Fruit fly (Drosophila melanogaster) whole organism, pupa: Measurements from ENCODE around the gene Duba.
A peak's percentile ranks its signal among the peaks of the same experiment; 100 is the strongest.

Source experiments
- CG17806 ChIP-seq: fragments of 200-800 bp; sonication (Bioruptor generic); optimal IDR thresholded peaks from 2 replicates; lab custom pipeline; 2018; ENCODE audit warnings: missing biosample characterization, mild to moderate bottlenecking, missing genetic modification characterization, moderate library complexity
- CG34367 ChIP-seq: fragments of 200-800 bp; sonication (Bioruptor generic); optimal IDR thresholded peaks from 2 replicates; lab custom pipeline; 2018; ENCODE audit warnings: missing biosample characterization, mild to moderate bottlenecking, missing genetic modification characterization
- CG8159 ChIP-seq: fragments of 200-800 bp; sonication (Bioruptor generic); optimal IDR thresholded peaks from 3 replicates; lab custom pipeline; 2018; ENCODE audit warnings: missing biosample characterization, mild to moderate bottlenecking, missing genetic modification characterization, moderate library complexity
- D1 ChIP-seq: fragments of 200-800 bp; sonication (Bioruptor generic); optimal IDR thresholded peaks from 2 replicates; lab custom pipeline; 2018; ENCODE audit warnings: missing biosample characterization, mild to moderate bottlenecking, missing genetic modification characterization, moderate library complexity
- EcR ChIP-seq: fragments of 200-800 bp; sonication (Bioruptor generic); optimal IDR thresholded peaks from 3 replicates; lab custom pipeline; 2019; ENCODE audit warnings: missing biosample characterization, missing genetic modification characterization, mild to moderate bottlenecking, moderate library complexity, missing genetic modification reagents
- Ets98B ChIP-seq: fragments of 200-800 bp; sonication (Bioruptor generic); IDR thresholded peaks from 2 replicates; pipeline ENCODE4 v1.3.6; 2022; ENCODE audit warnings: missing biosample characterization, missing genetic modification characterization
- fd96Ca ChIP-seq: fragments of 200-800 bp; sonication (Bioruptor generic); IDR thresholded peaks from 3 replicates; pipeline ENCODE4 v1.3.6; 2022; ENCODE audit warnings: missing biosample characterization, missing genetic modification characterization

DNA sequence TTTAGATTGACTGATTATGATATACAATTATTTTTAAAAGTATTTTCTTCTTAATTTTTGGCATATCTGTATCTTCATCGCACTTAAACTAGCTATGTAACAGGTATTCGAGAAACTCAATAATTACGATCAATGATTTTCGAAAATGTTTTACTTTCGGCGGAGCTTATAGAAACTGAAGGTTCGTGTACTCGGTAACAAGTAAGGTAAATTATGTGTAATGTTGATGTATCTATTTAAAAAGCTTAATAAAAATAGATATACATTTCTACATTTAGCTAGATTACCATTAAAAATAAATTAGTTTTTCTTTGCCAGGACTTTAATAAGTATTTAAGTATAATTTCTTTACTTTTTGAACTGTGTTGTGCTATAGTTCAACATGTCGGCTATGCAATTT lies 30.4 kb downstream of the Duba start:
- no peak for TF ChIP-seq EcR (GFP tag; lab: Kevin White, UChicago)
- TF ChIP-seq D1 = peak; percentile 70
- TF ChIP-seq CG34367 (tag; lab: Kevin White, UChicago) = no peak
- no peak for TF ChIP-seq Ets98B (GFP tag; lab: Robert Waterston, UW)
- TF ChIP-seq CG17806 = no peak
- TF ChIP-seq CG8159 = no peak
- TF ChIP-seq fd96Ca (GFP tag; lab: Robert Waterston, UW) = no peak
